Fruit fly (Drosophila melanogaster) whole organism, embryonic: Measurements from ENCODE around the gene sit.

ENCODE experiments used
- Atf3 ChIP-seq: fragments of 200-800 bp; sonication (Bioruptor generic); optimal IDR thresholded peaks from 3 replicates; lab custom pipeline; 2016; ENCODE audit warnings: missing biosample characterization, missing genetic modification characterization
- CG10543 ChIP-seq: fragments of 200-800 bp; sonication (Bioruptor generic); optimal IDR thresholded peaks from 3 replicates; lab custom pipeline; 2017; ENCODE audit warnings: missing biosample characterization, mild to moderate bottlenecking, missing genetic modification characterization, moderate library complexity
- CG10654 ChIP-seq: fragments of 200-800 bp; sonication (Bioruptor generic); optimal IDR thresholded peaks from 2 replicates; lab custom pipeline; 2016; ENCODE audit warnings: missing biosample characterization, missing genetic modification characterization
- CG10959 ChIP-seq: fragments of 200-800 bp; sonication (Bioruptor generic); IDR thresholded peaks from 2 replicates; pipeline ENCODE4 v1.3.6; 2022; ENCODE audit warnings: missing biosample characterization, missing genetic modification characterization
- CG13424 ChIP-seq: fragments of 200-800 bp; sonication (Bioruptor generic); optimal IDR thresholded peaks from 2 replicates; lab custom pipeline; 2019; ENCODE audit warnings: missing biosample characterization, mild to moderate bottlenecking, missing genetic modification characterization, moderate library complexity
- CG15269 ChIP-seq: fragments of 200-800 bp; sonication (Bioruptor generic); optimal IDR thresholded peaks from 2 replicates; lab custom pipeline; 2018; ENCODE audit warnings: missing biosample characterization, mild to moderate bottlenecking, missing genetic modification characterization, moderate library complexity
- CG15479 ChIP-seq: fragments of 200-800 bp; sonication (Bioruptor generic); optimal IDR thresholded peaks from 3 replicates; lab custom pipeline; 2019; ENCODE audit warnings: missing biosample characterization, mild to moderate bottlenecking, missing genetic modification characterization, moderate library complexity
- CG16779 ChIP-seq: fragments of 200-800 bp; sonication (Bioruptor generic); IDR thresholded peaks from 2 replicates; pipeline ENCODE4 v1.3.6; 2022; ENCODE audit warnings: missing biosample characterization, missing genetic modification characterization
- CG17912 ChIP-seq: fragments of 200-800 bp; sonication (Bioruptor generic); optimal IDR thresholded peaks from 2 replicates; lab custom pipeline; 2018; ENCODE audit warnings: missing biosample characterization, mild to moderate bottlenecking, missing genetic modification characterization
- CG30403 ChIP-seq: fragments of 200-800 bp; sonication (Bioruptor generic); optimal IDR thresholded peaks from 3 replicates; lab custom pipeline; 2016; ENCODE audit warnings: missing biosample characterization, missing genetic modification characterization
- CG31441 ChIP-seq: fragments of 200-800 bp; sonication (Bioruptor generic); IDR thresholded peaks from 2 replicates; pipeline ENCODE4 v1.3.6; 2022; ENCODE audit warnings: missing biosample characterization, missing genetic modification characterization
- CG34224 ChIP-seq: fragments of 200-800 bp; sonication (Bioruptor generic); IDR thresholded peaks from 3 replicates; pipeline ENCODE4 v1.3.6; 2022; ENCODE audit warnings: missing biosample characterization, missing genetic modification characterization; ENCODE audit not compliant: partially characterized antibody
- CG4328 ChIP-seq: fragments of 200-800 bp; sonication (Bioruptor generic); optimal IDR thresholded peaks from 3 replicates; lab custom pipeline; 2017; ENCODE audit warnings: missing biosample characterization, missing genetic modification reagents, missing genetic modification characterization
- CG4360 ChIP-seq: fragments of 200-800 bp; sonication (Bioruptor generic); IDR thresholded peaks from 2 replicates; pipeline ENCODE4 v1.3.6; 2022; ENCODE audit warnings: missing biosample characterization, missing genetic modification characterization
- CG4404 ChIP-seq: fragments of 200-800 bp; sonication (Bioruptor generic); IDR thresholded peaks from 2 replicates; pipeline ENCODE4 v1.3.6; 2022; ENCODE audit warnings: missing biosample characterization, missing genetic modification characterization
- CG4424 ChIP-seq: fragments of 200-800 bp; sonication (Bioruptor generic); optimal IDR thresholded peaks from 3 replicates; lab custom pipeline; 2016; ENCODE audit warnings: missing biosample characterization, missing genetic modification characterization
- CG5245 ChIP-seq: fragments of 200-800 bp; sonication (Bioruptor generic); optimal IDR thresholded peaks from 3 replicates; lab custom pipeline; 2016; ENCODE audit warnings: missing biosample characterization, missing genetic modification characterization
- CG6689 ChIP-seq: fragments of 200-800 bp; sonication (Bioruptor generic); IDR thresholded peaks from 2 replicates; pipeline ENCODE4 v1.3.6; 2022; ENCODE audit warnings: missing biosample characterization, missing genetic modification characterization
- CG8290 ChIP-seq, 3 experiments: fragments of 200-800 bp; sonication (Bioruptor generic); optimal IDR thresholded peaks; 2 replicates each; lab custom pipeline; 2016 to 2019; ENCODE audit warnings: missing biosample characterization in 3 of 3, missing genetic modification characterization in 3 of 3, mild to moderate bottlenecking in 2 of 3, moderate library complexity in 1 of 3
- CG8359 ChIP-seq: fragments of 200-800 bp; sonication (Bioruptor generic); optimal IDR thresholded peaks from 2 replicates; lab custom pipeline; 2017; ENCODE audit warnings: missing biosample characterization, mild to moderate bottlenecking, missing genetic modification characterization, borderline replicate concordance
- CG9797 ChIP-seq: fragments of 200-800 bp; sonication (Bioruptor generic); optimal IDR thresholded peaks from 3 replicates; lab custom pipeline; 2018; ENCODE audit warnings: missing biosample characterization, mild to moderate bottlenecking, missing genetic modification characterization
- CG9817 ChIP-seq: fragments of 200-800 bp; sonication (Bioruptor generic); optimal IDR thresholded peaks from 2 replicates; lab custom pipeline; 2018; ENCODE audit warnings: missing biosample characterization, mild to moderate bottlenecking, missing genetic modification characterization, moderate library complexity
- Deaf1 ChIP-seq: fragments of 200-800 bp; optimal IDR thresholded peaks from 3 replicates; lab custom pipeline; 2019; ENCODE audit warnings: missing biosample characterization, mild to moderate bottlenecking, missing genetic modification characterization, moderate library complexity
- Fer3 ChIP-seq: fragments of 200-800 bp; sonication (Bioruptor generic); optimal IDR thresholded peaks from 2 replicates; lab custom pipeline; 2018; ENCODE audit warnings: missing biosample characterization, mild to moderate bottlenecking, missing genetic modification characterization, moderate library complexity
- HLH4C ChIP-seq: fragments of 200-800 bp; sonication (Bioruptor generic); IDR thresholded peaks from 3 replicates; pipeline ENCODE4 v1.3.6; 2022; ENCODE audit warnings: missing biosample characterization, missing genetic modification characterization; ENCODE audit not compliant: partially characterized antibody
- HmgZ ChIP-seq: fragments of 200-800 bp; sonication (Bioruptor generic); optimal IDR thresholded peaks from 2 replicates; lab custom pipeline; 2018; ENCODE audit warnings: missing biosample characterization, mild to moderate bottlenecking, missing genetic modification characterization
- Hmr ChIP-seq: fragments of 200-800 bp; sonication (Bioruptor generic); optimal IDR thresholded peaks from 3 replicates; lab custom pipeline; 2017; ENCODE audit warnings: mild to moderate bottlenecking, missing biosample characterization, missing genetic modification reagents, missing genetic modification characterization
- Hr3 ChIP-seq: fragments of 200-800 bp; sonication (Bioruptor generic); optimal IDR thresholded peaks from 3 replicates; lab custom pipeline; 2016; ENCODE audit warnings: missing biosample characterization, missing genetic modification characterization
- Myb ChIP-seq: fragments of 200-800 bp; sonication (Bioruptor generic); optimal IDR thresholded peaks from 2 replicates; lab custom pipeline; 2016; ENCODE audit warnings: missing biosample characterization, missing genetic modification characterization
- Oli ChIP-seq: fragments of 200-800 bp; sonication (Bioruptor generic); optimal IDR thresholded peaks from 2 replicates; lab custom pipeline; 2018; ENCODE audit warnings: missing biosample characterization, mild to moderate bottlenecking, missing genetic modification characterization, moderate library complexity
- Rx ChIP-seq: fragments of 200-800 bp; sonication (Bioruptor generic); IDR thresholded peaks from 2 replicates; pipeline ENCODE4 v1.3.6; 2022; ENCODE audit warnings: missing biosample characterization, missing genetic modification characterization
- ac ChIP-seq: fragments of 200-800 bp; sonication (Bioruptor generic); optimal IDR thresholded peaks from 3 replicates; lab custom pipeline; 2017; ENCODE audit warnings: missing biosample characterization, mild to moderate bottlenecking, missing genetic modification characterization
- croc ChIP-seq: fragments of 200-800 bp; sonication (Bioruptor generic); conservative IDR thresholded peaks from 3 replicates; pipeline ENCODE4 v1.3.6; 2022; ENCODE audit warnings: missing biosample characterization, missing genetic modification characterization
- dati ChIP-seq: fragments of 200-800 bp; sonication (Bioruptor generic); IDR thresholded peaks from 2 replicates; pipeline ENCODE4 v1.3.6; 2022; ENCODE audit warnings: missing biosample characterization, missing genetic modification characterization
- disco-r ChIP-seq: fragments of 200-800 bp; sonication (Bioruptor generic); optimal IDR thresholded peaks from 2 replicates; lab custom pipeline; 2016; ENCODE audit warnings: missing biosample characterization, missing genetic modification characterization
- ewg ChIP-seq: fragments of 200-800 bp; sonication (Bioruptor generic); optimal IDR thresholded peaks from 3 replicates; lab custom pipeline; 2017; ENCODE audit warnings: mild to moderate bottlenecking, missing biosample characterization, missing genetic modification reagents, missing genetic modification characterization
- gce ChIP-seq: fragments of 200-800 bp; sonication (Bioruptor generic); IDR thresholded peaks from 3 replicates; pipeline ENCODE4 v1.3.6; 2022; ENCODE audit warnings: missing biosample characterization, missing genetic modification characterization
- her ChIP-seq: fragments of 200-800 bp; sonication (Bioruptor generic); optimal IDR thresholded peaks from 2 replicates; lab custom pipeline; 2016; ENCODE audit warnings: missing biosample characterization, missing genetic modification characterization
- org-1 ChIP-seq: fragments of 200-800 bp; sonication (Bioruptor generic); optimal IDR thresholded peaks from 2 replicates; lab custom pipeline; 2017; ENCODE audit warnings: missing biosample characterization, missing genetic modification characterization
- pb ChIP-seq: fragments of 200-800 bp; sonication (Bioruptor generic); optimal IDR thresholded peaks from 3 replicates; lab custom pipeline; 2016; ENCODE audit warnings: missing biosample characterization, missing genetic modification characterization
- pita ChIP-seq: fragments of 200-800 bp; sonication (Bioruptor generic); optimal IDR thresholded peaks from 2 replicates; lab custom pipeline; 2017; ENCODE audit warnings: missing biosample characterization, mild to moderate bottlenecking, missing genetic modification characterization
- pum ChIP-seq: fragments of 200-800 bp; sonication (Bioruptor generic); optimal IDR thresholded peaks from 2 replicates; lab custom pipeline; 2016; ENCODE audit warnings: missing biosample characterization, missing genetic modification characterization
- sens ChIP-seq: fragments of 200-800 bp; sonication (Bioruptor generic); peaks from one replicate; lab custom pipeline; 2016; ENCODE audit warnings: missing biosample characterization, missing genetic modification characterization
- sens-2 ChIP-seq: fragments of 200-800 bp; sonication (Bioruptor generic); IDR thresholded peaks from 2 replicates; pipeline ENCODE4 v1.3.6; 2022; ENCODE audit warnings: missing biosample characterization, missing genetic modification characterization
- so ChIP-seq: fragments of 200-800 bp; sonication (Bioruptor generic); IDR thresholded peaks from 3 replicates; pipeline ENCODE4 v1.3.6; 2022; ENCODE audit warnings: missing biosample characterization, missing genetic modification characterization
- ssp ChIP-seq: fragments of 200-800 bp; sonication (Bioruptor generic); IDR thresholded peaks from 2 replicates; pipeline ENCODE4 v1.3.6; 2022; ENCODE audit warnings: missing biosample characterization, missing genetic modification characterization
- toy ChIP-seq: fragments of 200-800 bp; sonication (Bioruptor generic); IDR thresholded peaks from 2 replicates; pipeline ENCODE4 v1.3.6; 2022; ENCODE audit warnings: missing biosample characterization, missing genetic modification characterization
- trh ChIP-seq: fragments of 200-800 bp; sonication (Bioruptor generic); optimal IDR thresholded peaks from 2 replicates; lab custom pipeline; 2016; ENCODE audit warnings: missing biosample characterization, missing genetic modification characterization
- unc-4 ChIP-seq: fragments of 200-800 bp; sonication (Bioruptor generic); IDR thresholded peaks from 2 replicates; pipeline ENCODE4 v1.3.6; 2022; ENCODE audit warnings: missing biosample characterization, missing genetic modification characterization; ENCODE audit not compliant: partially characterized antibody
- vnd ChIP-seq: fragments of 200-800 bp; sonication (Bioruptor generic); IDR thresholded peaks from 3 replicates; pipeline ENCODE4 v1.3.6; 2022; ENCODE audit warnings: missing biosample characterization, missing genetic modification characterization; ENCODE audit not compliant: partially characterized antibody
- vvl ChIP-seq: fragments of 200-800 bp; sonication (Bioruptor generic); IDR thresholded peaks from 2 replicates; pipeline ENCODE4 v1.3.6; 2022; ENCODE audit warnings: missing biosample characterization, missing genetic modification characterization

sit gene

DNA sequence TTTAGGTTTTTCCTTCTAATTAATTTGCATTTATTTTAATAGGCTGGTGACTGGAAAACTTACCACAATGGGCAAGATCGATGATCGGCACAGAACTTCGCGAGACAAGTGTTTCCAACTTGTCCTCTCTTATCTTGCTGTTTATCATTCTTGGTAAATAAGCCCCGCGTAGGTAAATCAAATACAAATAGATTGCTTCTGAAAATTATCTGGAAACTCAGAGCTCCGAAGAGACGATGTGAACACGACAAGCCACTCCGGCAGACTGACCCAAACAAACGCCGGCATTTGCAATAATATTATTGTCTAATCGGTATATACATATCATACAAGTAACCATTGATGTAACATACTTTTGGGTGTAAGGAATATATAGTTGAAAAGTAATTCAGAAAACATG, 32.1 kb downstream of the sit start, which contains the start of gene CG33099 (continued):
- TF ChIP-seq CG16779 (GFP tag; lab: Robert Waterston, UW) (no peak), sens (peak; percentile 83), Hr3 (GFP tag; lab: Kevin White, UChicago) (no peak), gce (GFP tag; lab: Robert Waterston, UW) (0 out of 3 replicates have a peak, but pooled peaks have one; percentile 7), CG31441 (GFP tag; lab: Robert Waterston, UW) (no peak; the same call in 1 of the 2 replicates), CG10654 (GFP tag; lab: Kevin White, UChicago) (no peak), Oli (tag; lab: Kevin White, UChicago) (no peak), CG5245 (GFP tag; lab: Kevin White, UChicago) (no peak), dati (GFP tag; lab: Robert Waterston, UW) (no peak), Rx (GFP tag; lab: Robert Waterston, UW) (no peak), CG4328 (GFP tag; lab: Kevin White, UChicago) (peak; percentile 58), CG4404 (GFP tag; lab: Robert Waterston, UW) (no peak), CG10959 (no peak), CG8290 (GFP tag; optimal IDR thresholded peaks at IDR 0.05; lab: Kevin White, UChicago) (no peak), CG8290 (tag; optimal IDR thresholded peaks at IDR 0.05; lab: Kevin White, UChicago) (peak in 1 of 2 experiments; percentile 69), CG15269 (tag; lab: Kevin White, UChicago) (peak; percentile 9), CG6689 (no peak), sens-2 (GFP tag; lab: Robert Waterston, UW) (peak; percentile 7; the same call in 1 of the 2 replicates), CG15479 (GFP tag; lab: Kevin White, UChicago) (no peak), unc-4 (GFP tag; lab: Robert Waterston, UW) (no peak), CG30403 (GFP tag; lab: Kevin White, UChicago) (no peak), her (GFP tag; lab: Kevin White, UChicago) (peak; percentile 11), pb (GFP tag; lab: Kevin White, UChicago) (no peak), ewg (no peak), HmgZ (tag; lab: Kevin White, UChicago) (peak; percentile 66), trh (no peak), CG9797 (GFP tag; lab: Kevin White, UChicago) (no peak), Atf3 (GFP tag; lab: Kevin White, UChicago) (no peak), pita (GFP tag; lab: Kevin White, UChicago) (no peak), CG4424 (no peak), CG17912 (GFP tag; lab: Kevin White, UChicago) (no peak), disco-r (no peak), CG13424 (tag; lab: Kevin White, UChicago) (peak; percentile 38), Myb (GFP tag; lab: Kevin White, UChicago) (no peak), org-1 (GFP tag; lab: Kevin White, UChicago) (peak; percentile 29), ac (GFP tag; lab: Kevin White, UChicago) (peak; percentile 13), Hmr (peak; percentile 65), Fer3 (peak; percentile 49), CG34224 (no peak), Deaf1 (tag; lab: Kevin White, UChicago) (peak; percentile 39), croc (GFP tag; lab: Robert Waterston, UW) (no peak), ssp (GFP tag; lab: Robert Waterston, UW) (no peak), vnd (GFP tag; lab: Robert Waterston, UW) (no peak), HLH4C (GFP tag; lab: Robert Waterston, UW) (no peak), CG4360 (GFP tag; lab: Robert Waterston, UW) (no peak), CG10543 (peak; percentile 68), so (GFP tag; lab: Robert Waterston, UW) (peak; percentile 16; the same call in 1 of the 3 replicates), CG8359 (peak; percentile 35), CG9817 (tag; lab: Kevin White, UChicago) (no peak), vvl (GFP tag; lab: Robert Waterston, UW) (peak; percentile 47; the same call in 1 of the 2 replicates), pum (GFP tag; lab: Kevin White, UChicago) (no peak), toy (GFP tag; lab: Robert Waterston, UW) (peak; percentile 29; the same call in 1 of the 2 replicates)
